Worm (Caenorhabditis elegans): Measurements from ENCODE around the gene nrx-1.
A peak's percentile ranks its signal among the peaks of the same experiment; 100 is the strongest.

Gene nrx-1

DNA sequence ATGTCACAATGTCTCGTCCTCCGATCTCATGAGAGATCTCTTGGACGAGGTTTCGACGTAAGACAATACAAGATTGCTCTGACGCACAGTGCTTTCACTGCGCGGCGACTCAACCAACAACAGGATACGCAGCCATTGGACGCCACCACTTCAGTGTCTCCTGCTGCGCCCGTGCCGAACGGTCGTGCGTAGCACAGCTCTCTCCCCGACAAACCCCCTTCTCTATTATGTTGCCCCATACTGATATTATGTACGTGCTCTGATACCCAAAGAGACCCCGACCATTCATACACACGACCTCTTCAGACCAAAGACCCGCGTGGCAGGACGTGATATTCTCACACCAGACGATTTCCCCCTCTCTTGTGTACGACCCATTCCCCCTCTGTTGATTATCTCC, 41.5 kb downstream of the nrx-1 start:
- TF ChIP-seq ets-5 (GFP tag; IDR thresholded peaks at IDR 0.05) (peak; percentile 94; the same call in 1 of the 2 replicates), ceh-88 (GFP tag; IDR thresholded peaks at IDR 0.05) (0 out of 2 replicates have a peak, but pooled peaks have one; percentile 11)

DNA sequence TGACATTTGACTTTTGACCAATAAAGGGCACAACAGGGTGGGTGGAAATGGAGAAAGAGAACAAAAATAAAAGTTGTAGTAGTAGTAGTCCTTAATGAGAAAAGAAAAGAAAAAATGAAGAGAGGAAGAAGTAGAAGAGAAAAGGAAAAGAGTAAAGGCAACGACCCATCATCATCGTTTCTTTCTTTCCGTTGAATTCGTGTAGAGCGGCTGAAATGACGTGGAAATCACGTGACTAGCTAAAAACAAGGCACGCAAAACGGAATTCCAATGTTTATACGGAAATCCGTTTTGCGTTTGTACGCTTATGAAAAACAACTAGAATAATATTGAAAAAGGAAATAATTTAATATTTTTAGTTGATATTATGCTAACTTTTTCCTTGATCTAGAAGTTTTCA, 42.8 kb downstream of the nrx-1 start:
- no peak for TF ChIP-seq ceh-63 (GFP tag; optimal IDR thresholded peaks at IDR 0.05)
- no peak for TF ChIP-seq zag-1 (tag; optimal IDR thresholded peaks at IDR 0.05)
- peak; percentile 27 to 37 for TF ChIP-seq lin-35 (GFP tag; optimal IDR thresholded peaks at IDR 0.05)
- no peak for TF ChIP-seq ztf-11 (tag; optimal IDR thresholded peaks at IDR 0.05)
- peak; percentile 47 for TF ChIP-seq swsn-7 (tag; optimal IDR thresholded peaks at IDR 0.05)
- TF ChIP-seq fos-1 (tag; optimal IDR thresholded peaks at IDR 0.05), result no peak
- no peak for TF ChIP-seq ztf-4 (tag; optimal IDR thresholded peaks at IDR 0.05)
- no peak for TF ChIP-seq ces-1 (GFP tag; optimal IDR thresholded peaks at IDR 0.05)
- TF ChIP-seq zip-4 (GFP tag; optimal IDR thresholded peaks at IDR 0.05), result no peak
- TF ChIP-seq nhr-90 (tag; optimal IDR thresholded peaks at IDR 0.05; ENCODE audit: poor library complexity), result peak; percentile 56
- TF ChIP-seq unc-130 (tag; optimal IDR thresholded peaks at IDR 0.05), result no peak
- no peak for TF ChIP-seq nhr-12 (tag; optimal IDR thresholded peaks at IDR 0.05)
- no peak for TF ChIP-seq C04F5.9 (tag; optimal IDR thresholded peaks at IDR 0.05)
- TF ChIP-seq aly-2 (tag; optimal IDR thresholded peaks at IDR 0.05), result no peak
- TF ChIP-seq efl-3 (GFP tag; optimal IDR thresholded peaks at IDR 0.05), result no peak
- TF ChIP-seq irx-1 (tag; optimal IDR thresholded peaks at IDR 0.05), result peak; percentile 28
- no peak for TF ChIP-seq ets-5 (GFP tag; IDR thresholded peaks at IDR 0.05)
- peak; percentile 64 for TF ChIP-seq tbx-2 (tag; optimal IDR thresholded peaks at IDR 0.05)
- no peak for TF ChIP-seq dpl-1 (GFP tag; optimal IDR thresholded peaks at IDR 0.05)
- peak; percentile 77 for TF ChIP-seq egl-13 (tag; optimal IDR thresholded peaks at IDR 0.05)
- TF ChIP-seq nhr-76 (tag; optimal IDR thresholded peaks at IDR 0.05), result no peak
- TF ChIP-seq lin-13 (GFP tag; optimal IDR thresholded peaks at IDR 0.05), result no peak
- no peak for TF ChIP-seq sup-37 (GFP tag; optimal IDR thresholded peaks at IDR 0.05)
- no peak for TF ChIP-seq ceh-82 (tag; optimal IDR thresholded peaks at IDR 0.05)
- TF ChIP-seq skn-1 (tag; optimal IDR thresholded peaks at IDR 0.05), result no peak
- TF ChIP-seq isw-1 (GFP tag; IDR thresholded peaks at IDR 0.05), result no peak
- peak; percentile 31 for TF ChIP-seq unc-86 (tag; optimal IDR thresholded peaks at IDR 0.05)
- TF ChIP-seq blmp-1 (tag; optimal IDR thresholded peaks at IDR 0.05), result peak; percentile 62
- peak in 1 of 2 experiments; percentile 50 for TF ChIP-seq mdl-1 (tag; optimal IDR thresholded peaks at IDR 0.05)
- TF ChIP-seq C16A3.4 (tag; optimal IDR thresholded peaks at IDR 0.05), result no peak
- peak in 1 of 2 experiments; percentile 18 for TF ChIP-seq efl-1 (optimal IDR thresholded peaks at IDR 0.05)
- no peak for TF ChIP-seq efl-1 (GFP tag; optimal IDR thresholded peaks at IDR 0.05 in 1 of 2)
- TF ChIP-seq jun-1 (tag; optimal IDR thresholded peaks at IDR 0.05), result no peak
- TF ChIP-seq snpc-4 (tag; optimal IDR thresholded peaks at IDR 0.05), result no peak
- TF ChIP-seq nhr-71 (tag; optimal IDR thresholded peaks at IDR 0.05), result peak; percentile 81
- TF ChIP-seq nhr-19 (GFP tag; conservative IDR thresholded peaks at IDR 0.05), result peak; percentile 41
- no peak for TF ChIP-seq ceh-90 (tag; optimal IDR thresholded peaks at IDR 0.05)
- no peak for TF ChIP-seq nhr-84 (tag; optimal IDR thresholded peaks at IDR 0.05)
- no peak for TF ChIP-seq lir-3 (tag; optimal IDR thresholded peaks at IDR 0.05; ENCODE audit: poor library complexity)
- no peak for TF ChIP-seq unc-30 (tag; optimal IDR thresholded peaks at IDR 0.05)
- TF ChIP-seq alr-1 (tag; optimal IDR thresholded peaks at IDR 0.05; ENCODE audit: borderline replicate concordance), result no peak
- TF ChIP-seq ceh-8 (GFP tag; optimal IDR thresholded peaks at IDR 0.05), result no peak
- peak; percentile 91 for TF ChIP-seq lin-14 (GFP tag; optimal IDR thresholded peaks at IDR 0.05)
- peak; percentile 59 for TF ChIP-seq fkh-10 (GFP tag; optimal IDR thresholded peaks at IDR 0.05)
- peak; percentile 75 for TF ChIP-seq nhr-20 (tag; optimal IDR thresholded peaks at IDR 0.05)
- TF ChIP-seq nhr-11 (tag; optimal IDR thresholded peaks at IDR 0.05), result no peak
- TF ChIP-seq F16B12.6 (tag; optimal IDR thresholded peaks at IDR 0.05), result no peak
- TF ChIP-seq nhr-77 (tag; optimal IDR thresholded peaks at IDR 0.05), result no peak
- no peak for TF ChIP-seq fkh-4 (tag; optimal IDR thresholded peaks at IDR 0.05; ENCODE audit: borderline replicate concordance)
- no peak for TF ChIP-seq nhr-28 (tag; optimal IDR thresholded peaks at IDR 0.05)
- TF ChIP-seq snu-23 (GFP tag; optimal IDR thresholded peaks at IDR 0.05), result peak; percentile 74
- no peak for TF ChIP-seq ama-1 (optimal IDR thresholded peaks at IDR 0.05)
